Worm (Caenorhabditis elegans): Measurements from ENCODE around the gene F59E12.6.

ce11 chrII:5585788-5586187 is 45.0 kb downstream of the F59E12.6 start, which contains the start of gene lys-8:
- TF ChIP-seq ces-1 (GFP tag; optimal IDR thresholded peaks at IDR 0.05) (no peak), nhr-12 (tag; optimal IDR thresholded peaks at IDR 0.05) (no peak), tbx-8 (GFP tag; optimal IDR thresholded peaks at IDR 0.05) (no peak), lin-32 (GFP tag; optimal IDR thresholded peaks at IDR 0.05) (no peak), ceh-39 (tag; optimal IDR thresholded peaks at IDR 0.05) (no peak), snpc-4 (tag; optimal IDR thresholded peaks at IDR 0.05) (no peak), mab-5 (tag; optimal IDR thresholded peaks at IDR 0.05) (no peak), elt-1 (tag; optimal IDR thresholded peaks at IDR 0.05; ENCODE audit: borderline replicate concordance, insufficient read depth) (no peak), pha-4 (tag; optimal IDR thresholded peaks at IDR 0.05) (no peak), unc-39 (tag; optimal IDR thresholded peaks at IDR 0.05) (no peak), nhr-28 (tag; optimal IDR thresholded peaks at IDR 0.05) (no peak), unc-62 (GFP tag; optimal IDR thresholded peaks at IDR 0.05) (no peak)

All from whole organism, mixed stage, embryonic.